Fruit fly (Drosophila melanogaster): ENCODE results near the gene CG32816.

Gene CG32816

DNA sequence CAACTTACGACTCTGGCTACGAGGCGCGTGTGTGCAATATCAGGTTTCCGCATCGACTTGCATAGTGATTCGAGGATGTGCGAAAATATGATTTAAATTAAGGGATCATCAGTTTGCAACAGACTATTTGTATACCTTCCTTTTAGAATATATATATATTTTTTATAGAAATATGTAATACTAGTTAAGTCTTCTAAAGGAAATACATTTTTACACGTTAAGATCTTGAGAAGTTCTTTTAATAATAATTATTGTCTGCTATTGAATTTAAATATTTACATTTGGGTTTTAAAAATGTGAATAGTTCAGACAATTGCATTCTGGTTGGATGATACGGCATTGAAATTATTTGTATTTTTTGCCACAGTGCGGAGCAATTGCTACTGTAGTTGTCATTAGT is 103.7 kb downstream of the CG32816 start (continued):
- TF ChIP-seq CG3032 (tag; optimal IDR thresholded peaks at IDR 0.05) (peak; percentile 52), CG34406 (GFP tag; optimal IDR thresholded peaks at IDR 0.05) (peak; percentile 54), Smox (GFP tag; optimal IDR thresholded peaks at IDR 0.05) (no peak), CG11762 (GFP tag; optimal IDR thresholded peaks at IDR 0.05; ENCODE audit: insufficient read depth) (no peak), acj6 (GFP tag; optimal IDR thresholded peaks at IDR 0.05) (peak; percentile 20), salr (GFP tag; optimal IDR thresholded peaks at IDR 0.05) (peak in 1 of 2 experiments; percentile 22), CG6792 (GFP tag; optimal IDR thresholded peaks at IDR 0.05) (peak; percentile 38), CG6276 (GFP tag; optimal IDR thresholded peaks at IDR 0.05) (no peak), fd85E (GFP tag; optimal IDR thresholded peaks at IDR 0.05) (no peak), fd59A (GFP tag; optimal IDR thresholded peaks at IDR 0.05) (no peak), cyc (GFP tag; optimal IDR thresholded peaks at IDR 0.05) (no peak), net (GFP tag; optimal IDR thresholded peaks at IDR 0.05) (peak; percentile 5), Hr38 (GFP tag; optimal IDR thresholded peaks at IDR 0.05) (no peak), Sox14 (GFP tag; optimal IDR thresholded peaks at IDR 0.05) (no peak), CG10631 (GFP tag; optimal IDR thresholded peaks at IDR 0.05) (peak; percentile 57)

DNA sequence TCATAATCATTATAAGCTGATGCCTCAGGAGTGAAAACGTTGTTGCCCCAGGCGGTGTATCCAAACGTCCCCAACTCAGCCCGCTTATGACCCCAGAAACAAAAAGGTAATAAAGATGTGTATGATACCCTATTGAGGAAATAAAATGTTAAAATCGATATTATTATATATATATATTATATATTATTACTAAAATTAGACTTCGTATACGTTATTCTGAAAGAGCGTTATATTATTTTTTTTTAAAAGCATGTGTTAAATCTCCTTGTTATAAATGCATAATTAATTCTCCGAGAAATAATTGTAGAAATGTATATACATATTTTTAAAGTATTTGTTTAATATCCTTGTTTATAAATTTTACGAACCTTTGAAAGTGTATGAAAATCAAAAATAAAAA is 106.5 kb downstream of the CG32816 start:
- TF ChIP-seq CG16779 (tag; optimal IDR thresholded peaks at IDR 0.05) (no peak), fd59A (GFP tag; optimal IDR thresholded peaks at IDR 0.05) (no peak), CG8319 (GFP tag; optimal IDR thresholded peaks at IDR 0.05) (no peak), achi (GFP tag; optimal IDR thresholded peaks at IDR 0.05) (peak; percentile 28), CG4318 (GFP tag; optimal IDR thresholded peaks at IDR 0.05) (no peak), Sox14 (GFP tag; optimal IDR thresholded peaks at IDR 0.05) (no peak), Eip93F (GFP tag; optimal IDR thresholded peaks at IDR 0.05) (no peak), CG1621 (tag; optimal IDR thresholded peaks at IDR 0.05) (no peak), CG11902 (GFP tag; optimal IDR thresholded peaks at IDR 0.05) (no peak), net (GFP tag; optimal IDR thresholded peaks at IDR 0.05) (no peak), ss (GFP tag; optimal IDR thresholded peaks at IDR 0.05) (no peak), eg (GFP tag; IDR thresholded peaks at IDR 0.05) (no peak), CG3032 (tag; optimal IDR thresholded peaks at IDR 0.05) (peak; percentile 53), Blimp-1 (GFP tag; optimal IDR thresholded peaks at IDR 0.05) (no peak), Hr38 (GFP tag; optimal IDR thresholded peaks at IDR 0.05) (no peak), CG15336 (GFP tag; IDR thresholded peaks at IDR 0.05) (0 out of 2 replicates have a peak, but pooled peaks have one; percentile 23), CG11294 (GFP tag; IDR thresholded peaks at IDR 0.05) (no peak), topi (GFP tag; optimal IDR thresholded peaks at IDR 0.05) (no peak), salr (GFP tag; optimal IDR thresholded peaks at IDR 0.05) (no peak), CG6163 (GFP tag; IDR thresholded peaks at IDR 0.05) (no peak), fd85E (GFP tag; optimal IDR thresholded peaks at IDR 0.05) (no peak), Sox15 (GFP tag; optimal IDR thresholded peaks at IDR 0.05) (no peak), CG9139 (GFP tag; optimal IDR thresholded peaks at IDR 0.05) (no peak), Ets96B (tag; optimal IDR thresholded peaks at IDR 0.05) (peak; percentile 42), cyc (GFP tag; optimal IDR thresholded peaks at IDR 0.05) (no peak), vri (GFP tag; optimal IDR thresholded peaks at IDR 0.05) (no peak), Eip78C (GFP tag) (peak; percentile 55), CG10631 (GFP tag; optimal IDR thresholded peaks at IDR 0.05) (no peak), CG34406 (GFP tag; optimal IDR thresholded peaks at IDR 0.05) (peak; percentile 51), Sox102F (GFP tag; optimal IDR thresholded peaks at IDR 0.05) (no peak), lz (GFP tag; optimal IDR thresholded peaks at IDR 0.05) (no peak), Ets21C (GFP tag; optimal IDR thresholded peaks at IDR 0.05) (no peak), CG8632 (GFP tag; optimal IDR thresholded peaks at IDR 0.05) (peak; percentile 54), Met (GFP tag; optimal IDR thresholded peaks at IDR 0.05) (no peak), CG11762 (GFP tag; optimal IDR thresholded peaks at IDR 0.05; ENCODE audit: insufficient read depth) (no peak), CG10669 (GFP tag; optimal IDR thresholded peaks at IDR 0.05) (no peak), CG32006 (GFP tag; optimal IDR thresholded peaks at IDR 0.05) (peak; percentile 72), acj6 (GFP tag; optimal IDR thresholded peaks at IDR 0.05) (no peak), svp (GFP tag) (no peak), dsx (GFP tag; optimal IDR thresholded peaks at IDR 0.05; ENCODE audit: poor library complexity, severe bottlenecking) (peak; percentile 39), CG6854 (GFP tag; optimal IDR thresholded peaks at IDR 0.05) (no peak), CG8119 (GFP tag; IDR thresholded peaks at IDR 0.05) (peak; percentile 62; the same call in 2 of the 3 replicates), OdsH (GFP tag; optimal IDR thresholded peaks at IDR 0.05) (peak; percentile 1), CG31627 (GFP tag; optimal IDR thresholded peaks at IDR 0.05) (no peak), esn (GFP tag; optimal IDR thresholded peaks at IDR 0.05) (no peak), Gug (GFP tag; IDR thresholded peaks at IDR 0.05) (no peak)

Data from whole organism, prepupa.